Fruit fly (Drosophila melanogaster): ENCODE results near the gene Pcyt2.

DNA sequence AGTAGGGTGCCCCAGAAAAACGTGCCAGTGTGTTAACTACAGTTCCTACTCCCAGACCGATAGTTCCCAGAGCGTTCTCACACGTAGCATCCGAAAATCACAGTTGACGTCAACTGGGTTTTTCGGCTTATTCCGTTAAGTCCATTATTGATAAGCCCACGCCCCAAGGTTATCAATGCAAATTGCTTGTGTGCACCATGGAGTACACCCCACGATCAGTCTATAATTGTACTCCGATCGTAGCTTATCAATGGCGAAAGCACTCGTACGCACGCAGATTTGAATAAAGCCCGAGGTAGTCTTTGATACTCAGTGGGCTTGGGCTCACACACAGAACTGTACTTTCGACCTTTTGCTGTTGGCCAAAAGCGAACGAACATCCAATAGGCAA lies 6.2 kb upstream of the Pcyt2 start:
- no peak for TF ChIP-seq CTCF (optimal IDR thresholded peaks at IDR 0.05)
- no peak for TF ChIP-seq CG8478 (optimal IDR thresholded peaks at IDR 0.05)
